Worm (Caenorhabditis elegans) whole organism, L2 larva: ENCODE measurements around the gene oac-42.

ENCODE experiments used
- C34F6.9 ChIP-seq: fragments of 150-350 bp; optimal IDR thresholded peaks from 2 replicates; lab custom pipeline; 2014; ENCODE audit warnings: missing biosample characterization, missing genetic modification characterization
- F13H6.1 ChIP-seq: sonication (generic microtip); optimal IDR thresholded peaks from 2 replicates; lab custom pipeline; 2016; ENCODE audit warnings: missing genetic modification characterization, missing compliant biosample characterization
- R02D3.7 ChIP-seq: fragments of 150-350 bp; optimal IDR thresholded peaks from 2 replicates; lab custom pipeline; 2014; ENCODE audit warnings: missing biosample characterization, missing genetic modification characterization
- Y55F3AM.14 ChIP-seq: fragments of 200-800 bp; sonication (Bioruptor generic); optimal IDR thresholded peaks from 2 replicates; lab custom pipeline; 2018; ENCODE audit warnings: mild to moderate bottlenecking, missing genetic modification characterization, missing compliant biosample characterization
- ZK546.5 ChIP-seq: sonication (generic microtip); optimal IDR thresholded peaks from 2 replicates; lab custom pipeline; 2017; ENCODE audit warnings: missing biosample characterization, missing genetic modification characterization
- alr-1 ChIP-seq: fragments of 150-350 bp; optimal IDR thresholded peaks from 2 replicates; lab custom pipeline; 2014; ENCODE audit warnings: missing biosample characterization, missing genetic modification characterization
- aly-2 ChIP-seq: fragments of 150-350 bp; optimal IDR thresholded peaks from 2 replicates; lab custom pipeline; 2014; ENCODE audit warnings: missing biosample characterization, missing genetic modification characterization
- ama-1 ChIP-seq: fragments of 150-350 bp; optimal IDR thresholded peaks from 2 replicates; lab custom pipeline; 2018; ENCODE audit warnings: inconsistent platforms
- blmp-1 ChIP-seq: sonication (generic microtip); optimal IDR thresholded peaks from 2 replicates; lab custom pipeline; 2017; ENCODE audit warnings: missing genetic modification characterization, mild to moderate bottlenecking, missing compliant biosample characterization, antibody characterized with exemption, moderate library complexity; ENCODE audit not compliant: insufficient read depth
- ceh-16 ChIP-seq: fragments of 150-350 bp; optimal IDR thresholded peaks from 2 replicates; lab custom pipeline; 2014; ENCODE audit warnings: missing biosample characterization, missing genetic modification characterization
- ceh-82 ChIP-seq: fragments of 150-350 bp; optimal IDR thresholded peaks from 2 replicates; lab custom pipeline; 2014; ENCODE audit warnings: missing biosample characterization, missing genetic modification characterization
- crh-2 ChIP-seq: sonication (generic microtip); optimal IDR thresholded peaks from 2 replicates; lab custom pipeline; 2017; ENCODE audit warnings: missing biosample characterization, missing genetic modification characterization
- dmd-4 ChIP-seq: sonication (generic microtip); optimal IDR thresholded peaks from 2 replicates; lab custom pipeline; 2017; ENCODE audit warnings: missing biosample characterization, missing genetic modification characterization
- egl-27 ChIP-seq: sonication (generic microtip); optimal IDR thresholded peaks from 3 replicates; lab custom pipeline; 2017; ENCODE audit warnings: missing biosample characterization, missing genetic modification reagents, missing genetic modification characterization
- elt-1 ChIP-seq: fragments of 150-350 bp; optimal IDR thresholded peaks from 2 replicates; lab custom pipeline; 2014; ENCODE audit warnings: missing biosample characterization, missing genetic modification characterization
- elt-3 ChIP-seq: sonication (generic microtip); optimal IDR thresholded peaks from 2 replicates; lab custom pipeline; 2017; ENCODE audit warnings: missing biosample characterization, missing genetic modification characterization
- fos-1 ChIP-seq: fragments of 150-350 bp; optimal IDR thresholded peaks from 2 replicates; lab custom pipeline; 2014; ENCODE audit warnings: missing biosample characterization, missing genetic modification characterization
- gmeb-1 ChIP-seq: fragments of 150-350 bp; optimal IDR thresholded peaks from 2 replicates; lab custom pipeline; 2014; ENCODE audit warnings: missing biosample characterization, missing genetic modification characterization
- lin-11 ChIP-seq: fragments of 150-350 bp; sonication (generic microtip); optimal IDR thresholded peaks from 2 replicates; lab custom pipeline; 2014; ENCODE audit warnings: missing biosample characterization, missing genetic modification characterization, inconsistent platforms, mixed read lengths
- lin-13 ChIP-seq: fragments of 150-350 bp; optimal IDR thresholded peaks from 2 replicates; lab custom pipeline; 2014; ENCODE audit warnings: missing biosample characterization, missing genetic modification reagents, missing genetic modification characterization
- lin-39 ChIP-seq: fragments of 150-350 bp; optimal IDR thresholded peaks from 2 replicates; lab custom pipeline; 2014; ENCODE audit warnings: missing biosample characterization, missing genetic modification reagents, missing genetic modification characterization
- lsy-2 ChIP-seq, 2 experiments: fragments of 150-350 bp in 1 of 2; sonication (generic microtip) in 1 of 2; optimal IDR thresholded peaks; 2 replicates each; lab custom pipeline; 2014 to 2017; ENCODE audit warnings: missing biosample characterization in 2 of 2, missing genetic modification characterization in 2 of 2
- mab-5 ChIP-seq: fragments of 150-350 bp; optimal IDR thresholded peaks from 2 replicates; lab custom pipeline; 2014; ENCODE audit warnings: missing biosample characterization, missing genetic modification characterization
- mbf-1 ChIP-seq: sonication (generic microtip); optimal IDR thresholded peaks from 2 replicates; lab custom pipeline; 2017; ENCODE audit warnings: missing biosample characterization, missing genetic modification characterization
- mdl-1 ChIP-seq, 2 experiments: fragments of 150-350 bp in 1 of 2; sonication (generic microtip) in 1 of 2; optimal IDR thresholded peaks; 2 replicates each; lab custom pipeline; 2017; ENCODE audit warnings: missing biosample characterization in 2 of 2, missing genetic modification characterization in 2 of 2
- nhr-10 ChIP-seq: sonication (generic microtip); optimal IDR thresholded peaks from 2 replicates; lab custom pipeline; 2017; ENCODE audit warnings: missing biosample characterization, missing genetic modification characterization
- nhr-11 ChIP-seq: fragments of 150-350 bp; optimal IDR thresholded peaks from 2 replicates; lab custom pipeline; 2014; ENCODE audit warnings: missing biosample characterization, missing genetic modification characterization
- nhr-12 ChIP-seq: fragments of 150-350 bp; optimal IDR thresholded peaks from 2 replicates; lab custom pipeline; 2014; ENCODE audit warnings: missing biosample characterization, missing genetic modification characterization
- nhr-129 ChIP-seq: fragments of 150-350 bp; optimal IDR thresholded peaks from 2 replicates; lab custom pipeline; 2014; ENCODE audit warnings: missing biosample characterization, missing genetic modification characterization
- nhr-21 ChIP-seq: fragments of 150-350 bp; optimal IDR thresholded peaks from 2 replicates; lab custom pipeline; 2014; ENCODE audit warnings: missing biosample characterization, missing genetic modification characterization
- nhr-23 ChIP-seq: fragments of 150-350 bp; optimal IDR thresholded peaks from 2 replicates; lab custom pipeline; 2014; ENCODE audit warnings: missing biosample characterization, missing genetic modification reagents, missing genetic modification characterization
- nhr-237 ChIP-seq: fragments of 150-350 bp; optimal IDR thresholded peaks from 2 replicates; lab custom pipeline; 2014; ENCODE audit warnings: missing biosample characterization, missing genetic modification characterization
- nhr-25 ChIP-seq: fragments of 150-350 bp; sonication (generic microtip); optimal IDR thresholded peaks from 3 replicates; lab custom pipeline; 2014; ENCODE audit warnings: missing biosample characterization, missing genetic modification characterization
- nhr-6 ChIP-seq: fragments of 150-350 bp; optimal IDR thresholded peaks from 2 replicates; lab custom pipeline; 2014; ENCODE audit warnings: missing biosample characterization, missing genetic modification characterization
- nhr-77 ChIP-seq: fragments of 150-350 bp; optimal IDR thresholded peaks from 2 replicates; lab custom pipeline; 2014; ENCODE audit warnings: missing biosample characterization, missing genetic modification characterization
- peb-1 ChIP-seq: fragments of 150-350 bp; optimal IDR thresholded peaks from 2 replicates; lab custom pipeline; 2014; ENCODE audit warnings: missing biosample characterization, missing genetic modification characterization
- sem-4 ChIP-seq: fragments of 150-350 bp; optimal IDR thresholded peaks from 2 replicates; lab custom pipeline; 2014; ENCODE audit warnings: missing biosample characterization, missing genetic modification reagents, missing genetic modification characterization
- skn-1 ChIP-seq: sonication (generic microtip); optimal IDR thresholded peaks from 2 replicates; lab custom pipeline; 2017; ENCODE audit warnings: missing biosample characterization, missing genetic modification characterization
- sma-3 ChIP-seq: sonication (generic microtip); optimal IDR thresholded peaks from 2 replicates; lab custom pipeline; 2016; ENCODE audit warnings: missing genetic modification reagents, missing genetic modification characterization, missing compliant biosample characterization
- sma-9 ChIP-seq, 2 experiments: fragments of 150-350 bp in 1 of 2; sonication (generic microtip) in 1 of 2; optimal IDR thresholded peaks; 2 replicates each; lab custom pipeline; 2014 to 2016; ENCODE audit warnings: missing genetic modification characterization in 2 of 2, mild to moderate bottlenecking in 1 of 2, missing biosample characterization in 1 of 2, missing compliant biosample characterization in 1 of 2, missing genetic modification reagents in 1 of 2, moderate library complexity in 1 of 2
- snpc-4 ChIP-seq: fragments of 150-350 bp; optimal IDR thresholded peaks from 2 replicates; lab custom pipeline; 2014; ENCODE audit warnings: missing biosample characterization, missing genetic modification characterization
- unc-39 ChIP-seq: fragments of 150-350 bp; optimal IDR thresholded peaks from 2 replicates; lab custom pipeline; 2014; ENCODE audit warnings: missing biosample characterization, missing genetic modification characterization
- unc-55 ChIP-seq: fragments of 150-350 bp; sonication (generic microtip); optimal IDR thresholded peaks from 3 replicates; lab custom pipeline; 2014; ENCODE audit warnings: missing biosample characterization, missing genetic modification reagents, missing genetic modification characterization
- unc-62 ChIP-seq: fragments of 150-350 bp; optimal IDR thresholded peaks from 2 replicates; lab custom pipeline; 2014; ENCODE audit warnings: missing biosample characterization, missing genetic modification reagents, missing genetic modification characterization
- zag-1 ChIP-seq: fragments of 150-350 bp; optimal IDR thresholded peaks from 2 replicates; lab custom pipeline; 2014; ENCODE audit warnings: missing biosample characterization, missing genetic modification characterization
- ztf-1 ChIP-seq: fragments of 200-800 bp; sonication (Bioruptor generic); conservative IDR thresholded peaks from 2 replicates; pipeline ENCODE4 v1.3.6; 2022; ENCODE audit warnings: missing genetic modification characterization, missing compliant biosample characterization
- ztf-11 ChIP-seq: sonication (generic microtip); optimal IDR thresholded peaks from 2 replicates; lab custom pipeline; 2017; ENCODE audit warnings: missing biosample characterization, missing genetic modification characterization
- ztf-4 ChIP-seq: fragments of 150-350 bp; optimal IDR thresholded peaks from 2 replicates; lab custom pipeline; 2014; ENCODE audit warnings: missing biosample characterization, missing genetic modification characterization

Gene oac-42

DNA sequence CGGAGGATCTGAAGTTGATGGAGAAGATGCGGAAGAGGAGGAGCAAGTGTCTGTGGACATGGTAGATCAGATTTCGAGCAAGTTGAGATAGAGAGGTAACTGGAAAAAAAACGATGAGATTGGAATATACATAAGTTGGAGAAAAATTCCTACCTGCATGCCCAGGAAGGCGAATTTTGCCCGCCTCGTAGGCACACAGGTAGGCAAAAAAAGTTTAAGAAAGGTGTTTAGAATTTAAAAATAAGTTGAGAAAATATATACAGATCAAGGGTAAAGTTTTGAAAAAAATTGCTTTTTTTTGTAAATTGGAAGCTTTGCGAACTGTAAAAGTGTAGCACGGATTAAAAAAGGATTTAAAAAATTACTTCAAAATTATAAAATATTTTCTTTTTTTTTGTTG lies 5.1 kb downstream of the oac-42 start, which contains the start of gene nhr-84:
Gene nhr-84, minus strand, starts transcription at position 101 of the 400 bp plus-strand sequence.
- TF ChIP-seq alr-1 (tag; lab: Kevin White, UChicago), result no peak
- TF ChIP-seq C34F6.9 (tag; lab: Kevin White, UChicago), result no peak
- no peak for TF ChIP-seq ztf-1 (GFP tag; lab: Robert Waterston, UW)
- TF ChIP-seq dmd-4 (tag; lab: Kevin White, UChicago), result no peak
- TF ChIP-seq elt-3 (tag; lab: Kevin White, UChicago), result no peak
- no peak for TF ChIP-seq mdl-1 (tag; optimal IDR thresholded peaks at IDR 0.05; lab: Kevin White, UChicago)
- no peak for TF ChIP-seq snpc-4 (tag; lab: Kevin White, UChicago)
- TF ChIP-seq R02D3.7 (tag; lab: Kevin White, UChicago), result no peak
- no peak for TF ChIP-seq sma-3
- no peak for TF ChIP-seq ztf-11 (tag; lab: Kevin White, UChicago)
- no peak for TF ChIP-seq fos-1

DNA sequence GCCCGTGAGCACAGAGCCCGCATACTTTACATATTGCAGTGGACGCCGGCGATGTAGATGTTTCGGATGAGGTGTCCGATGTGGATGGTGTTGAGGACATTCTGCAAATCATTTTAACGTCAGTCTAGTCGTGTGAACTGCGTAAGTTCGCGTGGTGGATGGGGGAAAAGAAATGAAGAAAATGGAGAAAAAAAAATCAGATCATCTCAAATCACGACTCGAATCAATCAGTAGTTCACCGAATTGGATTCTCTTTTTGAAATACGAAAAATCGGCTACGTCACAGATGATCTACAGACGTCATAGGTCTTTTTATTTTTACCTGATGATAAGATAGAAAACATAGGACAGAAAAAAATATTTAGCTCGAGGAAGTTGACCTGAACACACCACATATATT lies 8.3 kb downstream of the oac-42 start, which contains the start of gene nhr-102:
Gene nhr-102, minus strand, starts transcription at position 101 of the 400 bp plus-strand sequence.
- no peak for TF ChIP-seq gmeb-1
- TF ChIP-seq egl-27, result no peak
- no peak for TF ChIP-seq unc-55 (GFP tag; lab: Kevin White, UChicago)
- no peak for TF ChIP-seq ZK546.5 (tag; lab: Kevin White, UChicago)

DNA sequence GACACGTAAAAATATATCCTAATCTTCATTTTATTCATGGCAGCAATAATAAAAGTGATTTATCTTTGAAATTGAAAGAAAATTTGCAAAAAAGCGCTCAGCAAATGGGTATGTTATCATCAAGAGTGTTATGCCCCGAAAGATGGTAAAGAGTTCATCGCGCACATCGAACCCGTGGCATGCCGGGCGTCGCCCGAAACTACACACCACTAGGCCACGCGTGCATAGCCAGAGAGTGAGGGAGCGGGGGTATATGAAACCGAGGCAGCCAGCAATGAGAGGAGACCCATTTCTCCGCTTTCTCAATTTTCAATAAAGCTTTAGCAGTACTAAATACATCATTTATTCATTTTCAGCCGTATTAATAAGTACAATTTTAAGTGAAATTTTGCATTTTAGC lies 10.8 kb downstream of the oac-42 start:
- no peak for TF ChIP-seq ceh-16 (tag; lab: Kevin White, UChicago)
- TF ChIP-seq ztf-4 (tag; lab: Kevin White, UChicago), result no peak
- no peak for TF ChIP-seq mdl-1 (tag; optimal IDR thresholded peaks at IDR 0.05; lab: Kevin White, UChicago)
- TF ChIP-seq skn-1, result no peak
- peak; percentile 5 for TF ChIP-seq nhr-237 (tag; lab: Kevin White, UChicago)
- TF ChIP-seq ama-1 (lab: Kevin White, UChicago), result no peak
- TF ChIP-seq lin-39, result no peak
- peak; percentile 73 for TF ChIP-seq nhr-21 (tag; lab: Kevin White, UChicago)
- no peak for TF ChIP-seq nhr-25
- no peak for TF ChIP-seq unc-39
- TF ChIP-seq egl-27, result peak; percentile 37
- peak; percentile 62 for TF ChIP-seq crh-2 (tag; lab: Kevin White, UChicago)
- TF ChIP-seq peb-1 (tag; lab: Kevin White, UChicago), result no peak
- TF ChIP-seq lin-11 (tag; lab: Kevin White, UChicago), result peak; percentile 80
- TF ChIP-seq ztf-11 (tag; lab: Kevin White, UChicago), result no peak
- peak; percentile 83 for TF ChIP-seq nhr-129 (tag; lab: Kevin White, UChicago)
- TF ChIP-seq aly-2, result no peak
- TF ChIP-seq nhr-77 (tag; lab: Kevin White, UChicago), result no peak
- peak in 1 of 2 experiments; percentile 51 for TF ChIP-seq lsy-2 (tag; optimal IDR thresholded peaks at IDR 0.05; lab: Kevin White, UChicago)
- peak; percentile 71 for TF ChIP-seq ceh-82 (tag; lab: Kevin White, UChicago)
- TF ChIP-seq nhr-12 (tag; lab: Kevin White, UChicago), result no peak
- TF ChIP-seq sma-3, result peak; percentile 39
- peak; percentile 8 for TF ChIP-seq blmp-1 (tag; lab: Kevin White, UChicago)
- no peak for TF ChIP-seq unc-62
- TF ChIP-seq dmd-4 (tag; lab: Kevin White, UChicago), result no peak
- TF ChIP-seq gmeb-1, result peak; percentile 68
- no peak for TF ChIP-seq alr-1 (tag; lab: Kevin White, UChicago)
- no peak for TF ChIP-seq R02D3.7 (tag; lab: Kevin White, UChicago)
- TF ChIP-seq zag-1 (tag; lab: Kevin White, UChicago), result no peak
- no peak for TF ChIP-seq mab-5
- TF ChIP-seq ZK546.5 (tag; lab: Kevin White, UChicago), result no peak
- TF ChIP-seq ztf-1 (GFP tag; lab: Robert Waterston, UW), result no peak
- no peak for TF ChIP-seq nhr-11 (tag; lab: Kevin White, UChicago)
- TF ChIP-seq fos-1, result peak; percentile 65
- peak; percentile 46 for TF ChIP-seq C34F6.9 (tag; lab: Kevin White, UChicago)
- TF ChIP-seq mbf-1 (tag; lab: Kevin White, UChicago), result no peak
- TF ChIP-seq nhr-23, result no peak
- TF ChIP-seq elt-3 (tag; lab: Kevin White, UChicago), result no peak
- TF ChIP-seq Y55F3AM.14, result peak; percentile 90
- peak; percentile 29 for TF ChIP-seq nhr-6 (tag; lab: Kevin White, UChicago)
- no peak for TF ChIP-seq elt-1 (tag; lab: Kevin White, UChicago)
- peak; percentile 66 for TF ChIP-seq lin-13
- TF ChIP-seq sma-9 (GFP tag; optimal IDR thresholded peaks at IDR 0.05; lab: Kevin White, UChicago), result peak; percentile 85
- TF ChIP-seq sma-9 (tag; optimal IDR thresholded peaks at IDR 0.05; lab: Kevin White, UChicago), result no peak
- peak; percentile 70 for TF ChIP-seq F13H6.1 (tag; lab: Kevin White, UChicago)
- peak; percentile 66 for TF ChIP-seq snpc-4 (tag; lab: Kevin White, UChicago)
- no peak for TF ChIP-seq nhr-10 (tag; lab: Kevin White, UChicago)
- TF ChIP-seq unc-55 (GFP tag; lab: Kevin White, UChicago), result peak; percentile 78
- no peak for TF ChIP-seq sem-4 (tag; lab: Kevin White, UChicago)
